Worm (Caenorhabditis elegans): Measurements from ENCODE around the gene golg-2.

golg-2 gene

ce11 chrII:4993530-4994192 is 46.2 kb downstream of the golg-2 start, which contains the start of the genes eif-1 and vps-24:
eif-1 (minus strand) TSS chrII:4993580.
vps-24 (plus strand) TSS chrII:4993998.
- TF ChIP-seq lin-38 (GFP tag; IDR thresholded peaks at IDR 0.05) = peak; percentile 52
- TF ChIP-seq hmg-1.1 (GFP tag; IDR thresholded peaks at IDR 0.05) = no peak
- peak; percentile 18 for TF ChIP-seq mep-1 (tag; optimal IDR thresholded peaks at IDR 0.05)
- TF ChIP-seq unc-130 (GFP tag; optimal IDR thresholded peaks at IDR 0.05) = peak; percentile 83
- TF ChIP-seq ces-1 (GFP tag; optimal IDR thresholded peaks at IDR 0.05) = no peak
- TF ChIP-seq mxl-3 (GFP tag; optimal IDR thresholded peaks at IDR 0.05) = peak; percentile 24
- TF ChIP-seq daf-16 (GFP tag; optimal IDR thresholded peaks at IDR 0.05) = no peak
- TF ChIP-seq daf-16 (tag; optimal IDR thresholded peaks at IDR 0.05) = peak; percentile 47
- peak; percentile 3 for TF ChIP-seq rbr-2 (tag; optimal IDR thresholded peaks at IDR 0.05)
- no peak for TF ChIP-seq cey-2 (tag; optimal IDR thresholded peaks at IDR 0.05; ENCODE audit: borderline replicate concordance, insufficient read depth)
- TF ChIP-seq dpl-1 (GFP tag; optimal IDR thresholded peaks at IDR 0.05) = peak; percentile 71
- TF ChIP-seq fkh-10 (GFP tag; optimal IDR thresholded peaks at IDR 0.05) = peak; percentile 31
- TF ChIP-seq lsy-2 (tag; optimal IDR thresholded peaks at IDR 0.05) = peak in 1 of 2 experiments; percentile 62
- peak; percentile 96 for TF ChIP-seq mes-2 (tag; optimal IDR thresholded peaks at IDR 0.05; ENCODE audit: poor library complexity, severe bottlenecking)
- peak; percentile 95 for TF ChIP-seq aha-1 (tag)
- TF ChIP-seq Y48G9A.11 (GFP tag; IDR thresholded peaks at IDR 0.05) = 0 out of 2 replicates have a peak, but pooled peaks have one; percentile 20
- no peak for TF ChIP-seq snpc-4 (tag; optimal IDR thresholded peaks at IDR 0.05)
- TF ChIP-seq dve-1 (tag; optimal IDR thresholded peaks at IDR 0.05; ENCODE audit: insufficient read depth) = peak; percentile 16
- TF ChIP-seq hif-1 (tag; optimal IDR thresholded peaks at IDR 0.05) = peak in 1 of 2 experiments; percentile 68
- TF ChIP-seq lin-13 (GFP tag; optimal IDR thresholded peaks at IDR 0.05) = peak; percentile 48
- peak; percentile 59 for TF ChIP-seq nhr-6 (tag; optimal IDR thresholded peaks at IDR 0.05)

- TF ChIP-seq ctbp-1 (GFP tag; IDR thresholded peaks at IDR 0.05) (0 out of 2 replicates have a peak, but pooled peaks have one; percentile 19), ceh-28 (tag; optimal IDR thresholded peaks at IDR 0.05) (no peak)
These were observed 46.9 kb downstream of the golg-2 start, which contains the start of gene pigb-1 for ce11 chrII:4992977-4993376. pigb-1 (minus strand) TSS chrII:4993077.

- TF ChIP-seq Y105C5A.15 (GFP tag; IDR thresholded peaks at IDR 0.05) = no peak
- TF ChIP-seq lin-13 (GFP tag; optimal IDR thresholded peaks at IDR 0.05) = no peak
- TF ChIP-seq Y5F2A.4 (GFP tag; optimal IDR thresholded peaks at IDR 0.05) = no peak
- TF ChIP-seq dmd-6 (GFP tag; IDR thresholded peaks at IDR 0.05) = no peak
- no peak for TF ChIP-seq ceh-28 (tag; optimal IDR thresholded peaks at IDR 0.05)
- no peak for TF ChIP-seq zfp-3 (GFP tag; conservative IDR thresholded peaks at IDR 0.05)
- TF ChIP-seq vab-7 (GFP tag; IDR thresholded peaks at IDR 0.05) = no peak
- TF ChIP-seq lin-1 (GFP tag; IDR thresholded peaks at IDR 0.05) = no peak
- no peak for TF ChIP-seq hlh-11 (tag; optimal IDR thresholded peaks at IDR 0.05)
- TF ChIP-seq aha-1 (tag) = no peak
- no peak for TF ChIP-seq ctbp-1 (GFP tag; IDR thresholded peaks at IDR 0.05)
- TF ChIP-seq R02D3.7 (tag; optimal IDR thresholded peaks at IDR 0.05) = no peak
- no peak for TF ChIP-seq duxl-1 (tag; optimal IDR thresholded peaks at IDR 0.05; ENCODE audit: poor library complexity)
- TF ChIP-seq ceh-44 (GFP tag; IDR thresholded peaks at IDR 0.05) = no peak
- TF ChIP-seq Y75B8A.6 (GFP tag; IDR thresholded peaks at IDR 0.05) = no peak
- TF ChIP-seq nhr-102 (tag; optimal IDR thresholded peaks at IDR 0.05) = no peak
- no peak for TF ChIP-seq nhr-11 (tag; optimal IDR thresholded peaks at IDR 0.05)
- no peak for TF ChIP-seq ama-1 (optimal IDR thresholded peaks at IDR 0.05)
These were observed 50.1 kb downstream of the golg-2 start, which contains the start of gene T27F7.12 for ce11 chrII:4989802-4990201. T27F7.12 (plus strand) TSS chrII:4990102.

Measured in whole organism, L4 larva.